Worm (Caenorhabditis elegans): ENCODE measurements around the gene his-3.

Gene his-3

ce11 chrV:16060135-16060534 is 19.5 kb downstream of the his-3 start, which contains the start of gene F14H3.15:
Gene F14H3.15 (minus strand): TSS chrV:16060235.
- TF ChIP-seq ztf-11 (tag; optimal IDR thresholded peaks at IDR 0.05) (no peak), drap-1 (GFP tag; optimal IDR thresholded peaks at IDR 0.05) (no peak), nhr-237 (tag; optimal IDR thresholded peaks at IDR 0.05) (no peak), elt-3 (tag; optimal IDR thresholded peaks at IDR 0.05) (no peak), mep-1 (tag; optimal IDR thresholded peaks at IDR 0.05) (no peak), mls-2 (tag; optimal IDR thresholded peaks at IDR 0.05) (no peak), ham-2 (GFP tag; optimal IDR thresholded peaks at IDR 0.05) (no peak), nhr-76 (tag; optimal IDR thresholded peaks at IDR 0.05) (no peak), tbx-8 (GFP tag; optimal IDR thresholded peaks at IDR 0.05) (no peak), unc-39 (tag; optimal IDR thresholded peaks at IDR 0.05) (no peak), nhr-28 (tag; optimal IDR thresholded peaks at IDR 0.05) (no peak), ceh-43 (GFP tag; optimal IDR thresholded peaks at IDR 0.05) (no peak), nhr-2 (tag; optimal IDR thresholded peaks at IDR 0.05) (no peak), sem-2 (GFP tag; optimal IDR thresholded peaks at IDR 0.05) (no peak), snpc-4 (tag; optimal IDR thresholded peaks at IDR 0.05) (no peak), sptf-1 (tag; optimal IDR thresholded peaks at IDR 0.05) (no peak), unc-62 (GFP tag; optimal IDR thresholded peaks at IDR 0.05) (no peak)

- TF ChIP-seq blmp-1 (tag; optimal IDR thresholded peaks at IDR 0.05) (no peak), nhr-28 (tag; optimal IDR thresholded peaks at IDR 0.05) (no peak)
Measured at ce11 chrV:16061993-16062392, 21.4 kb downstream of the his-3 start, which contains the start of gene fbxa-100. Gene fbxa-100 (minus strand): TSS chrV:16062093.

ce11 chrV:16062788-16063187 is 22.2 kb downstream of the his-3 start, which contains the start of gene F14H3.14:
Gene F14H3.14 (minus strand): TSS chrV:16062888.
- TF ChIP-seq elt-3 (tag; optimal IDR thresholded peaks at IDR 0.05) (no peak), nhr-237 (tag; optimal IDR thresholded peaks at IDR 0.05) (no peak), flh-1 (GFP tag; optimal IDR thresholded peaks at IDR 0.05) (no peak), unc-62 (GFP tag; optimal IDR thresholded peaks at IDR 0.05) (no peak), snpc-4 (tag; optimal IDR thresholded peaks at IDR 0.05) (no peak), nhr-76 (tag; optimal IDR thresholded peaks at IDR 0.05) (no peak), bed-3 (GFP tag; optimal IDR thresholded peaks at IDR 0.05) (no peak), ceh-43 (GFP tag; optimal IDR thresholded peaks at IDR 0.05) (no peak), nhr-12 (tag; optimal IDR thresholded peaks at IDR 0.05) (no peak), ceh-83 (GFP tag; optimal IDR thresholded peaks at IDR 0.05) (no peak), tbx-8 (GFP tag; optimal IDR thresholded peaks at IDR 0.05) (no peak), lin-13 (tag; optimal IDR thresholded peaks at IDR 0.05) (no peak), nhr-2 (tag; optimal IDR thresholded peaks at IDR 0.05) (no peak)

ce11 chrV:16068938-16069337 is 28.3 kb downstream of the his-3 start, which contains the start of gene cyp-35D1:
Gene cyp-35D1 (plus strand): TSS chrV:16069238.
- no peak for TF ChIP-seq cnd-1 (tag; optimal IDR thresholded peaks at IDR 0.05)
- TF ChIP-seq nhr-237 (tag; optimal IDR thresholded peaks at IDR 0.05), result no peak
- no peak for TF ChIP-seq zip-8 (tag; optimal IDR thresholded peaks at IDR 0.05)
- TF ChIP-seq M03D4.4 (tag; optimal IDR thresholded peaks at IDR 0.05), result no peak
- TF ChIP-seq lsy-2 (tag; optimal IDR thresholded peaks at IDR 0.05), result no peak
- TF ChIP-seq blmp-1 (tag; optimal IDR thresholded peaks at IDR 0.05), result no peak
- TF ChIP-seq mep-1 (tag; optimal IDR thresholded peaks at IDR 0.05), result no peak
- no peak for TF ChIP-seq ztf-11 (tag; optimal IDR thresholded peaks at IDR 0.05)
- no peak for TF ChIP-seq sptf-1 (tag; optimal IDR thresholded peaks at IDR 0.05)
- no peak for TF ChIP-seq ces-1 (GFP tag; optimal IDR thresholded peaks at IDR 0.05)
- TF ChIP-seq elt-3 (tag; optimal IDR thresholded peaks at IDR 0.05), result no peak
- no peak for TF ChIP-seq drap-1 (GFP tag; optimal IDR thresholded peaks at IDR 0.05)
- TF ChIP-seq snpc-4 (tag; optimal IDR thresholded peaks at IDR 0.05), result no peak
- no peak for TF ChIP-seq lin-32 (GFP tag; optimal IDR thresholded peaks at IDR 0.05)
- no peak for TF ChIP-seq nhr-2 (tag; optimal IDR thresholded peaks at IDR 0.05)

ce11 chrV:16071167-16071566 is 30.6 kb downstream of the his-3 start, which contains the start of gene nhr-176:
Gene nhr-176 (plus strand): TSS chrV:16071325.
- TF ChIP-seq unc-62 (GFP tag; optimal IDR thresholded peaks at IDR 0.05) (no peak), tbx-8 (GFP tag; optimal IDR thresholded peaks at IDR 0.05) (no peak), nhr-12 (tag; optimal IDR thresholded peaks at IDR 0.05) (no peak), sem-2 (GFP tag; optimal IDR thresholded peaks at IDR 0.05) (no peak), mab-5 (tag; optimal IDR thresholded peaks at IDR 0.05) (no peak), nhr-237 (tag; optimal IDR thresholded peaks at IDR 0.05) (no peak)

- TF ChIP-seq nhr-28 (tag; optimal IDR thresholded peaks at IDR 0.05) (no peak), lin-32 (GFP tag; optimal IDR thresholded peaks at IDR 0.05) (no peak), drap-1 (GFP tag; optimal IDR thresholded peaks at IDR 0.05) (no peak)
Measured at ce11 chrV:16073856-16074255, 33.2 kb downstream of the his-3 start, which contains the start of gene srj-10. Gene srj-10 (minus strand): TSS chrV:16073956.
